Worm (Caenorhabditis elegans): ENCODE measurements around the gene xbx-6.

ce11 chrV:9733920-9734454, 31.1 kb downstream of the xbx-6 start, which contains the start of gene cal-7:
- TF ChIP-seq egl-18 (GFP tag; IDR thresholded peaks at IDR 0.05) (no peak), unc-62 (GFP tag; optimal IDR thresholded peaks at IDR 0.05) (no peak), sea-2 (GFP tag; IDR thresholded peaks at IDR 0.05) (no peak), ekl-4 (GFP tag; IDR thresholded peaks at IDR 0.05) (0 out of 2 replicates have a peak, but pooled peaks have one; percentile 29), pha-4 (tag; optimal IDR thresholded peaks at IDR 0.05) (no peak), nhr-90 (tag; optimal IDR thresholded peaks at IDR 0.05) (no peak), ama-1 (optimal IDR thresholded peaks at IDR 0.05) (no peak), ama-1 (GFP tag; optimal IDR thresholded peaks at IDR 0.05) (peak in 1 of 2 experiments; percentile 61), dpff-1 (tag; optimal IDR thresholded peaks at IDR 0.05) (peak; percentile 3), Y79H2A.3 (GFP tag; conservative IDR thresholded peaks at IDR 0.05) (no peak)
